Worm (Caenorhabditis elegans) whole organism, late embryonic: ENCODE results near the gene clec-136.

Experiments used
- C08G9.2 ChIP-seq: sonication (generic microtip); optimal IDR thresholded peaks from 2 replicates; lab custom pipeline; 2016; ENCODE audit warnings: mild to moderate bottlenecking, missing genetic modification characterization, moderate library complexity, missing compliant biosample characterization
- T23F11.4 ChIP-seq: fragments of 200-800 bp; sonication (Bioruptor generic); optimal IDR thresholded peaks from 2 replicates; lab custom pipeline; 2018; ENCODE audit warnings: mild to moderate bottlenecking, missing genetic modification characterization, missing compliant biosample characterization
- Y22D7AL.16 ChIP-seq: sonication (generic microtip); optimal IDR thresholded peaks from 2 replicates; lab custom pipeline; 2016; ENCODE audit warnings: missing genetic modification characterization, missing compliant biosample characterization
- ahr-1 ChIP-seq: sonication (generic microtip); optimal IDR thresholded peaks from 2 replicates; lab custom pipeline; 2016; ENCODE audit warnings: missing genetic modification characterization, missing compliant biosample characterization
- ceh-18 ChIP-seq: sonication (generic microtip); optimal IDR thresholded peaks from 2 replicates; lab custom pipeline; 2016; ENCODE audit warnings: missing genetic modification characterization, missing compliant biosample characterization
- ceh-2 ChIP-seq: sonication (generic microtip); optimal IDR thresholded peaks from 2 replicates; lab custom pipeline; 2016; ENCODE audit warnings: missing genotype, missing genetic modification characterization, missing compliant biosample characterization
- ceh-24 ChIP-seq: sonication (generic microtip); optimal IDR thresholded peaks from 2 replicates; lab custom pipeline; 2016; ENCODE audit warnings: mild to moderate bottlenecking, missing genetic modification characterization, missing compliant biosample characterization
- ceh-34 ChIP-seq: sonication (generic microtip); optimal IDR thresholded peaks from 2 replicates; lab custom pipeline; 2016; ENCODE audit warnings: mild to moderate bottlenecking, missing genetic modification characterization, missing compliant biosample characterization
- ceh-6 ChIP-seq: fragments of 200-800 bp; sonication (Bioruptor generic); optimal IDR thresholded peaks from 2 replicates; lab custom pipeline; 2018; ENCODE audit warnings: mild to moderate bottlenecking, missing genetic modification characterization, missing compliant biosample characterization
- dmd-4 ChIP-seq: sonication (generic microtip); optimal IDR thresholded peaks from 2 replicates; lab custom pipeline; 2016; ENCODE audit warnings: borderline replicate concordance, missing genetic modification characterization, missing compliant biosample characterization
- elt-2 ChIP-seq: sonication (generic microtip); optimal IDR thresholded peaks from 2 replicates; lab custom pipeline; 2016; ENCODE audit warnings: missing genetic modification reagents, missing genetic modification characterization, missing compliant biosample characterization
- elt-4 ChIP-seq: sonication (generic microtip); optimal IDR thresholded peaks from 2 replicates; lab custom pipeline; 2016; ENCODE audit warnings: missing genetic modification characterization, missing compliant biosample characterization
- fax-1 ChIP-seq: sonication (generic microtip); optimal IDR thresholded peaks from 2 replicates; lab custom pipeline; 2016; ENCODE audit warnings: missing genotype, missing genetic modification characterization, missing compliant biosample characterization
- fkh-10 ChIP-seq: fragments of 150-350 bp; optimal IDR thresholded peaks from 2 replicates; lab custom pipeline; 2014; ENCODE audit warnings: missing biosample characterization, missing genetic modification reagents, missing genetic modification characterization
- fkh-6 ChIP-seq: sonication (generic microtip); optimal IDR thresholded peaks from 2 replicates; lab custom pipeline; 2016; ENCODE audit warnings: missing genetic modification characterization, missing compliant biosample characterization
- gmeb-2 ChIP-seq: sonication (generic microtip); optimal IDR thresholded peaks from 2 replicates; lab custom pipeline; 2016; ENCODE audit warnings: missing genetic modification characterization, inconsistent platforms, missing compliant biosample characterization
- hlh-15 ChIP-seq: sonication (generic microtip); optimal IDR thresholded peaks from 2 replicates; lab custom pipeline; 2016; ENCODE audit warnings: missing genetic modification characterization, missing compliant biosample characterization
- hlh-30 ChIP-seq: sonication (generic microtip); optimal IDR thresholded peaks from 2 replicates; lab custom pipeline; 2017; ENCODE audit warnings: antibody characterized with exemption, missing genetic modification characterization, missing compliant biosample characterization; ENCODE audit not compliant: insufficient read depth
- lim-6 ChIP-seq: sonication (generic microtip); optimal IDR thresholded peaks from 2 replicates; lab custom pipeline; 2016; ENCODE audit warnings: missing genetic modification characterization, missing compliant biosample characterization
- lin-11 ChIP-seq: fragments of 200-800 bp; sonication (Bioruptor generic); optimal IDR thresholded peaks from 2 replicates; lab custom pipeline; 2018; ENCODE audit warnings: mild to moderate bottlenecking, missing genetic modification characterization, missing compliant biosample characterization
- mec-3 ChIP-seq: sonication (generic microtip); optimal IDR thresholded peaks from 2 replicates; lab custom pipeline; 2016; ENCODE audit warnings: borderline replicate concordance, missing genetic modification characterization, missing compliant biosample characterization
- odd-2 ChIP-seq: sonication (generic microtip); optimal IDR thresholded peaks from 2 replicates; lab custom pipeline; 2017; ENCODE audit warnings: antibody characterized with exemption, mild to moderate bottlenecking, missing genetic modification characterization, missing compliant biosample characterization
- pat-9 ChIP-seq: fragments of 200-800 bp; sonication (Bioruptor generic); optimal IDR thresholded peaks from 2 replicates; lab custom pipeline; 2018; ENCODE audit warnings: mild to moderate bottlenecking, missing genetic modification characterization, moderate library complexity, missing compliant biosample characterization
- pha-4 ChIP-seq: fragments of 150-350 bp; optimal IDR thresholded peaks from 2 replicates; lab custom pipeline; 2018; ENCODE audit warnings: missing biosample characterization, missing genetic modification reagents, missing genetic modification characterization
- pros-1 ChIP-seq: fragments of 150-350 bp; optimal IDR thresholded peaks from 2 replicates; lab custom pipeline; 2014; ENCODE audit warnings: missing biosample characterization, missing genetic modification reagents, missing genetic modification characterization
- ref-2 ChIP-seq: sonication (generic microtip); optimal IDR thresholded peaks from 2 replicates; lab custom pipeline; 2016; ENCODE audit warnings: missing genetic modification characterization, missing compliant biosample characterization
- sdc-2 ChIP-seq: sonication (generic microtip); optimal IDR thresholded peaks from 2 replicates; lab custom pipeline; 2016; ENCODE audit warnings: missing genotype, missing genetic modification characterization, missing compliant biosample characterization
- sox-2 ChIP-seq: fragments of 200-800 bp; sonication (Bioruptor generic); IDR thresholded peaks from 2 replicates; pipeline ENCODE4 v1.3.6; 2022; ENCODE audit warnings: missing genetic modification reagents, missing genetic modification characterization, missing compliant biosample characterization
- sox-4 ChIP-seq: sonication (generic microtip); optimal IDR thresholded peaks from 2 replicates; lab custom pipeline; 2017; ENCODE audit warnings: mild to moderate bottlenecking, missing genetic modification characterization, inconsistent platforms, missing compliant biosample characterization
- syd-9 ChIP-seq: sonication (generic microtip); optimal IDR thresholded peaks from 2 replicates; lab custom pipeline; 2016; ENCODE audit warnings: mild to moderate bottlenecking, missing genetic modification characterization, moderate library complexity, missing compliant biosample characterization
- tbx-2 ChIP-seq: sonication (generic microtip); optimal IDR thresholded peaks from 2 replicates; lab custom pipeline; 2016; ENCODE audit warnings: missing genetic modification characterization, missing compliant biosample characterization
- tbx-7 ChIP-seq: sonication (generic microtip); optimal IDR thresholded peaks from 2 replicates; lab custom pipeline; 2016; ENCODE audit warnings: missing genotype, missing genetic modification characterization, missing compliant biosample characterization
- unc-3 ChIP-seq, 2 experiments: fragments of 200-800 bp in 1 of 2; sonication (Bioruptor generic) in 1 of 2; sonication (generic microtip) in 1 of 2; conservative IDR thresholded peaks in 1 of 2; optimal IDR thresholded peaks in 1 of 2; 2 replicates each; pipeline versions ENCODE4 v1.3.6 to Lab custom; 2016 to 2022; ENCODE audit warnings: missing compliant biosample characterization in 2 of 2, missing genetic modification characterization in 2 of 2, missing genetic modification reagents in 1 of 2
- unc-42 ChIP-seq: sonication (generic microtip); optimal IDR thresholded peaks from 2 replicates; lab custom pipeline; 2016; ENCODE audit warnings: missing genotype, missing genetic modification characterization, missing compliant biosample characterization
- zip-5 ChIP-seq: sonication (generic microtip); optimal IDR thresholded peaks from 2 replicates; lab custom pipeline; 2016; ENCODE audit warnings: missing genetic modification characterization, missing compliant biosample characterization
- ztf-16 ChIP-seq: sonication (generic microtip); optimal IDR thresholded peaks from 2 replicates; lab custom pipeline; 2017; ENCODE audit warnings: missing genetic modification characterization, missing compliant biosample characterization

clec-136 gene

ce11 chrII:4626606-4627005, 10.3 kb upstream of the clec-136 start, which contains the start of gene F35D11.1:
Gene F35D11.1 (plus strand): TSS chrII:4626906.
- no peak for TF ChIP-seq elt-4
- no peak for TF ChIP-seq Y22D7AL.16 (tag; lab: Kevin White, UChicago)
- TF ChIP-seq ceh-24 = no peak
- TF ChIP-seq ceh-2 (tag; lab: Kevin White, UChicago) = no peak
- no peak for TF ChIP-seq hlh-15 (tag; lab: Kevin White, UChicago)
- TF ChIP-seq fax-1 (tag; lab: Kevin White, UChicago) = no peak
- no peak for TF ChIP-seq lim-6
- TF ChIP-seq pros-1 (tag; lab: Kevin White, UChicago) = no peak
- no peak for TF ChIP-seq unc-42 (tag; lab: Kevin White, UChicago)
- TF ChIP-seq ceh-34 (tag; lab: Kevin White, UChicago) = no peak
- no peak for TF ChIP-seq lin-11 (tag; lab: Kevin White, UChicago)
- TF ChIP-seq hlh-30 (tag; lab: Kevin White, UChicago) = no peak
- no peak for TF ChIP-seq ceh-6
- no peak for TF ChIP-seq sdc-2 (tag; lab: Kevin White, UChicago)
- TF ChIP-seq ahr-1 (tag; lab: Kevin White, UChicago) = no peak

- no peak for TF ChIP-seq lin-11 (tag; lab: Kevin White, UChicago)
- TF ChIP-seq elt-4 = no peak
- no peak for TF ChIP-seq sox-4 (tag; lab: Kevin White, UChicago)
- no peak for TF ChIP-seq hlh-30 (tag; lab: Kevin White, UChicago)
- no peak for TF ChIP-seq unc-3 (GFP tag; conservative IDR thresholded peaks at IDR 0.05; lab: Robert Waterston, UW)
- no peak for TF ChIP-seq unc-3 (tag; optimal IDR thresholded peaks at IDR 0.05; lab: Kevin White, UChicago)
- TF ChIP-seq C08G9.2 = no peak
- no peak for TF ChIP-seq gmeb-2 (tag; lab: Kevin White, UChicago)
- TF ChIP-seq sox-2 (GFP tag; lab: Robert Waterston, UW) = no peak
Observed at ce11 chrII:4621650-4622049, 5.3 kb upstream of the clec-136 start, which contains the start of gene clec-139. Gene clec-139 (minus strand): TSS chrII:4621750.

- TF ChIP-seq tbx-7 (tag; lab: Kevin White, UChicago) (no peak), pha-4 (tag; lab: Kevin White, UChicago) (no peak), elt-2 (tag; lab: Kevin White, UChicago) (no peak), tbx-2 (tag; lab: Kevin White, UChicago) (no peak), fkh-6 (tag; lab: Kevin White, UChicago) (no peak), mec-3 (tag; lab: Kevin White, UChicago) (no peak), sdc-2 (tag; lab: Kevin White, UChicago) (no peak), pat-9 (tag; lab: Kevin White, UChicago) (no peak), fkh-10 (GFP tag; lab: Kevin White, UChicago) (no peak), zip-5 (tag; lab: Kevin White, UChicago) (no peak), syd-9 (tag; lab: Kevin White, UChicago) (no peak), odd-2 (tag; lab: Kevin White, UChicago) (no peak), gmeb-2 (tag; lab: Kevin White, UChicago) (no peak), fax-1 (tag; lab: Kevin White, UChicago) (no peak), ceh-18 (tag; lab: Kevin White, UChicago) (no peak), dmd-4 (tag; lab: Kevin White, UChicago) (no peak), ref-2 (tag; lab: Kevin White, UChicago) (no peak), ceh-34 (tag; lab: Kevin White, UChicago) (no peak), T23F11.4 (GFP tag; lab: Kevin White, UChicago) (no peak)
Observed at ce11 chrII:4619700-4620099, 3.4 kb upstream of the clec-136 start, which contains the start of gene clec-138. Gene clec-138 (minus strand): TSS chrII:4619800.

ce11 chrII:4617990-4618389, 1.6 kb upstream of the clec-136 start, which contains the start of gene clec-137:
Gene clec-137 (minus strand): TSS chrII:4618090.
- TF ChIP-seq ztf-16 (tag; lab: Kevin White, UChicago) = no peak
- TF ChIP-seq, all 69 proteins: peak for 0
